Fruit fly (Drosophila melanogaster) whole organism, pupa: ENCODE measurements around the gene CG11248.

ENCODE experiments used
- CG10348 ChIP-seq: fragments of 200-800 bp; sonication (Bioruptor generic); IDR thresholded peaks from 2 replicates; pipeline ENCODE4 v1.3.6; 2022; ENCODE audit warnings: missing biosample characterization, missing genetic modification characterization
- CG13204 ChIP-seq: fragments of 200-800 bp; sonication (Bioruptor generic); optimal IDR thresholded peaks from 2 replicates; lab custom pipeline; 2018; ENCODE audit warnings: missing biosample characterization, mild to moderate bottlenecking, missing genetic modification characterization, moderate library complexity
- CG32121 ChIP-seq: fragments of 200-800 bp; sonication (Bioruptor generic); IDR thresholded peaks from 2 replicates; pipeline ENCODE4 v1.3.6; 2022; ENCODE audit warnings: missing biosample characterization, missing genetic modification characterization
- EcR ChIP-seq: fragments of 200-800 bp; sonication (Bioruptor generic); optimal IDR thresholded peaks from 3 replicates; lab custom pipeline; 2019; ENCODE audit warnings: missing biosample characterization, missing genetic modification characterization, mild to moderate bottlenecking, moderate library complexity, missing genetic modification reagents
- gl ChIP-seq: fragments of 200-800 bp; sonication (Bioruptor generic); optimal IDR thresholded peaks from 2 replicates; lab custom pipeline; 2018; ENCODE audit warnings: missing biosample characterization, mild to moderate bottlenecking, missing genetic modification characterization

- TF ChIP-seq CG32121 (GFP tag; lab: Robert Waterston, UW) (no peak), gl (no peak), EcR (GFP tag; lab: Kevin White, UChicago) (no peak), CG10348 (GFP tag; lab: Robert Waterston, UW) (no peak), CG13204 (GFP tag; lab: Kevin White, UChicago) (no peak)
Measured at dm6 chr3L:21639059-21639458, 40.8 kb upstream of the CG11248 start, which contains the start of gene CG32445.
